Worm (Caenorhabditis elegans): ENCODE results near the gene M151.3.

- TF ChIP-seq him-1 (tag; optimal IDR thresholded peaks at IDR 0.05) (no peak), dao-5 (tag; optimal IDR thresholded peaks at IDR 0.05) (no peak), W03F9.2 (tag; optimal IDR thresholded peaks at IDR 0.05) (no peak)
These were observed 32.8 kb downstream of the M151.3 start, which contains the start of gene F19B10.4 for ce11 chrII:3659776-3660175.

Measured in whole organism, L4/young adult.